Fruit fly (Drosophila melanogaster): ENCODE results near the gene CG33985.

Gene CG33985

dm6 chr3L:15566484-15566955, 39.9 kb upstream of the CG33985 start (continued):
- no peak for TF ChIP-seq CG7372 (GFP tag; IDR thresholded peaks at IDR 0.05)
- no peak for TF ChIP-seq CG4730 (GFP tag; IDR thresholded peaks at IDR 0.05)
- TF ChIP-seq pan (optimal IDR thresholded peaks at IDR 0.05): no peak
- TF ChIP-seq pan (GFP tag; optimal IDR thresholded peaks at IDR 0.05 in 1 of 2, IDR thresholded peaks at IDR 0.05 in 1 of 2): peak in 1 of 2 experiments; percentile 53
- TF ChIP-seq Dip3 (GFP tag; optimal IDR thresholded peaks at IDR 0.05): no peak
- TF ChIP-seq pho (GFP tag; optimal IDR thresholded peaks at IDR 0.05): peak; percentile 35
- TF ChIP-seq CG2129 (GFP tag; IDR thresholded peaks at IDR 0.05; ENCODE audit: partially characterized antibody): no peak
- TF ChIP-seq Atf3 (GFP tag; optimal IDR thresholded peaks at IDR 0.05): no peak
- no peak for TF ChIP-seq CG4424 (GFP tag; optimal IDR thresholded peaks at IDR 0.05)
- TF ChIP-seq D (optimal IDR thresholded peaks at IDR 0.05): no peak
- no peak for TF ChIP-seq D (GFP tag; optimal IDR thresholded peaks at IDR 0.05)
- peak; percentile 87 for TF ChIP-seq CG6765 (GFP tag; optimal IDR thresholded peaks at IDR 0.05)
- peak; percentile 8 for TF ChIP-seq Bteb2 (GFP tag; optimal IDR thresholded peaks at IDR 0.05)
- no peak for TF ChIP-seq ind (GFP tag; optimal IDR thresholded peaks at IDR 0.05)
- peak; percentile 88; the same call in 1 of the 2 replicates for TF ChIP-seq rib (GFP tag; IDR thresholded peaks at IDR 0.05)
- TF ChIP-seq HmgD (GFP tag; optimal IDR thresholded peaks at IDR 0.05): peak; percentile 9
- no peak for TF ChIP-seq lov (optimal IDR thresholded peaks at IDR 0.05)
- TF ChIP-seq lov (GFP tag; IDR thresholded peaks at IDR 0.05): no peak
- peak; percentile 85; the same call in 2 of the 3 replicates for TF ChIP-seq so (GFP tag; IDR thresholded peaks at IDR 0.05)
- no peak for TF ChIP-seq prd (optimal IDR thresholded peaks at IDR 0.05)
- TF ChIP-seq prd (GFP tag; IDR thresholded peaks at IDR 0.05): peak; percentile 19; the same call in 1 of the 3 replicates
- TF ChIP-seq Blimp-1 (GFP tag; optimal IDR thresholded peaks at IDR 0.05): no peak
- TF ChIP-seq esg (GFP tag; conservative IDR thresholded peaks at IDR 0.05): no peak
- no peak for TF ChIP-seq CG16813 (GFP tag; IDR thresholded peaks at IDR 0.05; ENCODE audit: partially characterized antibody)
- no peak for TF ChIP-seq mam (GFP tag; optimal IDR thresholded peaks at IDR 0.05)
- peak; percentile 47; the same call in 2 of the 3 replicates for TF ChIP-seq dysf (GFP tag; IDR thresholded peaks at IDR 0.05)
- no peak for TF ChIP-seq z (GFP tag; IDR thresholded peaks at IDR 0.05)
- peak; percentile 84 for TF ChIP-seq org-1 (GFP tag; optimal IDR thresholded peaks at IDR 0.05)
- TF ChIP-seq zf30C (GFP tag; optimal IDR thresholded peaks at IDR 0.05): no peak
- TF ChIP-seq BEAF-32 (GFP tag; optimal IDR thresholded peaks at IDR 0.05): no peak
- TF ChIP-seq CG32767 (GFP tag; IDR thresholded peaks at IDR 0.05): no peak; the same call in 1 of the 2 replicates
- TF ChIP-seq yki (optimal IDR thresholded peaks at IDR 0.05): no peak
- TF ChIP-seq CG12769 (tag; optimal IDR thresholded peaks at IDR 0.05): peak; percentile 96
- no peak for TF ChIP-seq tx (GFP tag; optimal IDR thresholded peaks at IDR 0.05)
- TF ChIP-seq CG1233 (GFP tag; optimal IDR thresholded peaks at IDR 0.05): peak; percentile 80
- TF ChIP-seq crc (GFP tag; optimal IDR thresholded peaks at IDR 0.05): no peak
- no peak for TF ChIP-seq nerfin-2 (GFP tag; IDR thresholded peaks at IDR 0.05; ENCODE audit: partially characterized antibody)
- no peak; the same call in 2 of the 3 replicates for TF ChIP-seq B-H1 (GFP tag; IDR thresholded peaks at IDR 0.05)
- TF ChIP-seq Side (GFP tag; optimal IDR thresholded peaks at IDR 0.05): no peak
- TF ChIP-seq CG8478 (optimal IDR thresholded peaks at IDR 0.05): no peak
- TF ChIP-seq HLH4C (GFP tag; IDR thresholded peaks at IDR 0.05; ENCODE audit: partially characterized antibody): no peak
- no peak for TF ChIP-seq bbx (GFP tag; IDR thresholded peaks at IDR 0.05; ENCODE audit: partially characterized antibody)
- TF ChIP-seq schlank (tag; optimal IDR thresholded peaks at IDR 0.05): peak; percentile 82
- TF ChIP-seq hkb (optimal IDR thresholded peaks at IDR 0.05): no peak
- TF ChIP-seq hkb (GFP tag; IDR thresholded peaks at IDR 0.05): peak; percentile 59
- TF ChIP-seq Asciz (GFP tag; optimal IDR thresholded peaks at IDR 0.05): peak; percentile 84
- TF ChIP-seq twi (tag; optimal IDR thresholded peaks at IDR 0.05): peak; percentile 3
- TF ChIP-seq E2f1 (GFP tag; IDR thresholded peaks at IDR 0.05): peak; percentile 57; the same call in 1 of the 2 replicates
- TF ChIP-seq CG13894 (tag; optimal IDR thresholded peaks at IDR 0.05): no peak
- TF ChIP-seq CG10979 (tag; optimal IDR thresholded peaks at IDR 0.05): peak; percentile 44
- peak; percentile 70 for TF ChIP-seq CG7745 (tag; optimal IDR thresholded peaks at IDR 0.05)
- TF ChIP-seq CG11723 (GFP tag; optimal IDR thresholded peaks at IDR 0.05): no peak
- no peak for TF ChIP-seq CG18764 (GFP tag; optimal IDR thresholded peaks at IDR 0.05)

Measured in whole organism, embryonic.